Fruit fly (Drosophila melanogaster) whole organism, embryonic: ENCODE measurements around the gene Hsp67Ba.
A peak's percentile ranks its signal among the peaks of the same experiment; 100 is the strongest.

Experiments
- CG10366 ChIP-seq: fragments of 200-800 bp; sonication (Bioruptor generic); IDR thresholded peaks from 2 replicates; pipeline ENCODE4 v1.3.6; 2022; ENCODE audit warnings: missing biosample characterization, missing genetic modification characterization
- CG11695 ChIP-seq: fragments of 200-800 bp; sonication (Bioruptor generic); IDR thresholded peaks from 3 replicates; pipeline ENCODE4 v1.3.6; 2022; ENCODE audit warnings: missing biosample characterization, missing genetic modification characterization
- CG12299 ChIP-seq: fragments of 200-800 bp; sonication (Bioruptor generic); optimal IDR thresholded peaks from 2 replicates; lab custom pipeline; 2018; ENCODE audit warnings: missing biosample characterization, mild to moderate bottlenecking, missing genetic modification characterization
- CG13894 ChIP-seq: fragments of 200-800 bp; sonication (Bioruptor generic); optimal IDR thresholded peaks from 3 replicates; lab custom pipeline; 2018; ENCODE audit warnings: missing biosample characterization, mild to moderate bottlenecking, missing genetic modification characterization, moderate library complexity
- CG14441 ChIP-seq: fragments of 200-800 bp; sonication (Bioruptor generic); IDR thresholded peaks from 2 replicates; pipeline ENCODE4 v1.3.6; 2022; ENCODE audit warnings: missing biosample characterization, missing genetic modification characterization
- CG17328 ChIP-seq: fragments of 200-800 bp; sonication (Bioruptor generic); IDR thresholded peaks from 2 replicates; pipeline ENCODE4 v1.3.6; 2022; ENCODE audit warnings: missing biosample characterization, missing genetic modification characterization
- CG18764 ChIP-seq: fragments of 200-800 bp; sonication (Bioruptor generic); optimal IDR thresholded peaks from 3 replicates; lab custom pipeline; 2016; ENCODE audit warnings: missing biosample characterization, missing genetic modification characterization
- CG31441 ChIP-seq: fragments of 200-800 bp; sonication (Bioruptor generic); IDR thresholded peaks from 2 replicates; pipeline ENCODE4 v1.3.6; 2022; ENCODE audit warnings: missing biosample characterization, missing genetic modification characterization
- CG3163 ChIP-seq: fragments of 200-800 bp; sonication (Bioruptor generic); optimal IDR thresholded peaks from 3 replicates; lab custom pipeline; 2016; ENCODE audit warnings: missing biosample characterization, missing genetic modification characterization
- CG32532 ChIP-seq: fragments of 200-800 bp; sonication (Bioruptor generic); IDR thresholded peaks from 2 replicates; pipeline ENCODE4 v1.3.6; 2022; ENCODE audit warnings: missing biosample characterization, missing genetic modification characterization
- CG34376 ChIP-seq: fragments of 200-800 bp; sonication (Bioruptor generic); optimal IDR thresholded peaks from 2 replicates; lab custom pipeline; 2018; ENCODE audit warnings: missing biosample characterization, mild to moderate bottlenecking, missing genetic modification characterization
- CG34422 ChIP-seq: fragments of 200-800 bp; sonication (Bioruptor generic); IDR thresholded peaks from 3 replicates; pipeline ENCODE4 v1.3.6; 2022; ENCODE audit warnings: missing biosample characterization, missing genetic modification characterization
- CG5953 ChIP-seq: fragments of 200-800 bp; sonication (Bioruptor generic); IDR thresholded peaks from 2 replicates; pipeline ENCODE4 v1.3.6; 2022; ENCODE audit warnings: missing biosample characterization, missing genetic modification characterization
- CG6272 ChIP-seq: fragments of 200-800 bp; sonication (Bioruptor generic); IDR thresholded peaks from 2 replicates; pipeline ENCODE4 v1.3.6; 2022; ENCODE audit warnings: missing biosample characterization, missing genetic modification characterization
- CG8359 ChIP-seq: fragments of 200-800 bp; sonication (Bioruptor generic); optimal IDR thresholded peaks from 2 replicates; lab custom pipeline; 2017; ENCODE audit warnings: missing biosample characterization, mild to moderate bottlenecking, missing genetic modification characterization, borderline replicate concordance
- CkIIα-i1 ChIP-seq: fragments of 200-800 bp; sonication (Bioruptor generic); IDR thresholded peaks from 2 replicates; pipeline ENCODE4 v1.3.6; 2022; ENCODE audit warnings: missing biosample characterization, missing genetic modification characterization
- ERR ChIP-seq: fragments of 200-800 bp; sonication (Bioruptor generic); optimal IDR thresholded peaks from 2 replicates; lab custom pipeline; 2016; ENCODE audit warnings: missing biosample characterization, missing genetic modification characterization
- Ets65A ChIP-seq: fragments of 200-800 bp; sonication (Bioruptor generic); peaks from one replicate; lab custom pipeline; 2016; ENCODE audit warnings: missing biosample characterization, missing genetic modification characterization
- HHEX ChIP-seq: fragments of 200-800 bp; sonication (Bioruptor generic); optimal IDR thresholded peaks from 3 replicates; lab custom pipeline; 2017; ENCODE audit warnings: missing biosample characterization, mild to moderate bottlenecking, missing genetic modification characterization, missing genetic modification reagents
- HLH3B ChIP-seq: fragments of 200-800 bp; sonication (Bioruptor generic); IDR thresholded peaks from 2 replicates; pipeline ENCODE4 v1.3.6; 2022; ENCODE audit warnings: missing biosample characterization, missing genetic modification characterization
- Kr ChIP-seq: fragments of 200-800 bp; sonication (Bioruptor generic); optimal IDR thresholded peaks from 2 replicates; lab custom pipeline; 2017; ENCODE audit warnings: missing biosample characterization, mild to moderate bottlenecking, missing genetic modification characterization
- Mad ChIP-seq: fragments of 200-800 bp; sonication (Bioruptor generic); optimal IDR thresholded peaks from 2 replicates; lab custom pipeline; 2016; ENCODE audit warnings: missing biosample characterization, missing genetic modification characterization
- Max ChIP-seq: fragments of 200-800 bp; sonication (Bioruptor generic); optimal IDR thresholded peaks from 2 replicates; lab custom pipeline; 2016; ENCODE audit warnings: missing biosample characterization, mild to moderate bottlenecking, missing genetic modification characterization
- Med ChIP-seq: fragments of 200-800 bp; sonication (Bioruptor generic); peaks from one replicate; lab custom pipeline; 2016; ENCODE audit warnings: missing biosample characterization, missing genetic modification characterization, mild to moderate bottlenecking, inconsistent platforms, moderate library complexity
- Optix ChIP-seq: fragments of 200-800 bp; sonication (Bioruptor generic); IDR thresholded peaks from 3 replicates; pipeline ENCODE4 v1.3.6; 2022; ENCODE audit warnings: missing biosample characterization, missing genetic modification characterization
- Pdp1 ChIP-seq, 2 experiments: fragments of 200-800 bp; sonication (Bioruptor generic); optimal IDR thresholded peaks; 3 replicates each; lab custom pipeline; 2016; ENCODE audit warnings: missing biosample characterization in 2 of 2, missing genetic modification characterization in 2 of 2, mild to moderate bottlenecking in 1 of 2, moderate library complexity in 1 of 2
- Sox102F ChIP-seq: fragments of 200-800 bp; sonication (Bioruptor generic); optimal IDR thresholded peaks from 2 replicates; lab custom pipeline; 2018; ENCODE audit warnings: missing biosample characterization, mild to moderate bottlenecking, missing genetic modification characterization, moderate library complexity
- ab ChIP-seq: fragments of 200-800 bp; sonication (Bioruptor generic); optimal IDR thresholded peaks from 2 replicates; lab custom pipeline; 2016; ENCODE audit warnings: missing biosample characterization, missing genetic modification characterization
- ap ChIP-seq: fragments of 200-800 bp; sonication (Bioruptor generic); IDR thresholded peaks from 2 replicates; pipeline ENCODE4 v1.3.6; 2022; ENCODE audit warnings: missing biosample characterization, missing genetic modification characterization
- ase ChIP-seq: fragments of 200-800 bp; sonication (Bioruptor generic); IDR thresholded peaks from 3 replicates; pipeline ENCODE4 v1.3.6; 2022; ENCODE audit warnings: missing biosample characterization, missing genetic modification characterization
- bigmax ChIP-seq: fragments of 200-800 bp; sonication (Bioruptor generic); optimal IDR thresholded peaks from 2 replicates; lab custom pipeline; 2018; ENCODE audit warnings: missing biosample characterization, mild to moderate bottlenecking, missing genetic modification characterization
- chm ChIP-seq: fragments of 200-800 bp; sonication (Bioruptor generic); IDR thresholded peaks from 2 replicates; pipeline ENCODE4 v1.3.6; 2022; ENCODE audit warnings: missing biosample characterization, missing genetic modification characterization
- ci ChIP-seq: fragments of 200-800 bp; sonication (Bioruptor generic); IDR thresholded peaks from 3 replicates; pipeline ENCODE4 v1.3.6; 2022; ENCODE audit warnings: missing biosample characterization, missing genetic modification characterization
- dmrt11E ChIP-seq: fragments of 200-800 bp; sonication (Bioruptor generic); optimal IDR thresholded peaks from 3 replicates; lab custom pipeline; 2018; ENCODE audit warnings: missing biosample characterization, mild to moderate bottlenecking, missing genetic modification characterization, moderate library complexity
- hkb ChIP-seq, 2 experiments: fragments of 200-800 bp in 1 of 2; fragments of >200 bp in 1 of 2; sonication (Bioruptor generic) in 1 of 2; IDR thresholded peaks in 1 of 2; optimal IDR thresholded peaks in 1 of 2; 2 replicates each; pipeline versions ENCODE4 v1.3.6 to Lab custom; 2017 to 2022; ENCODE audit warnings: missing biosample characterization in 1 of 2, missing genetic modification characterization in 1 of 2
- klu ChIP-seq: fragments of 200-800 bp; sonication (Bioruptor generic); IDR thresholded peaks from 2 replicates; pipeline ENCODE4 v1.3.6; 2022; ENCODE audit warnings: missing biosample characterization, missing genetic modification characterization
- lmd ChIP-seq: fragments of 200-800 bp; sonication (Bioruptor generic); IDR thresholded peaks from 2 replicates; pipeline ENCODE4 v1.3.6; 2022; ENCODE audit warnings: missing biosample characterization, missing genetic modification characterization
- luna ChIP-seq: fragments of 200-800 bp; sonication (Bioruptor generic); optimal IDR thresholded peaks from 2 replicates; lab custom pipeline; 2016; ENCODE audit warnings: missing biosample characterization, missing genetic modification characterization
- pan ChIP-seq, 4 experiments: fragments of >200 bp in 3 of 4; fragments of 200-800 bp in 1 of 4; sonication (Bioruptor generic) in 1 of 4; optimal IDR thresholded peaks in 3 of 4; IDR thresholded peaks in 1 of 4; 2 replicates each; pipeline versions ENCODE4 v1.3.6 to Lab custom; 2017 to 2022; ENCODE audit warnings: missing biosample characterization in 2 of 4, missing genetic modification characterization in 2 of 4, mixed read lengths in 1 of 4
- prd ChIP-seq, 3 experiments: fragments of >200 bp in 2 of 3; fragments of 200-800 bp in 1 of 3; sonication (Bioruptor generic) in 1 of 3; optimal IDR thresholded peaks in 2 of 3; IDR thresholded peaks in 1 of 3; 2 replicates in 2 of 3; 3 replicates in 1 of 3; pipeline versions ENCODE4 v1.3.6 to Lab custom; 2017 to 2022; ENCODE audit warnings: missing biosample characterization in 1 of 3, missing genetic modification characterization in 1 of 3
- ranshi ChIP-seq: fragments of 200-800 bp; sonication (Bioruptor generic); IDR thresholded peaks from 2 replicates; pipeline ENCODE4 v1.3.6; 2022; ENCODE audit warnings: missing biosample characterization, missing genetic modification characterization
- row ChIP-seq: fragments of 200-800 bp; sonication (Bioruptor generic); IDR thresholded peaks from 3 replicates; pipeline ENCODE4 v1.3.6; 2022; ENCODE audit warnings: missing biosample characterization, missing genetic modification characterization
- seq ChIP-seq: fragments of 200-800 bp; sonication (Bioruptor generic); IDR thresholded peaks from 2 replicates; pipeline ENCODE4 v1.3.6; 2022; ENCODE audit warnings: missing biosample characterization, missing genetic modification characterization
- sisA ChIP-seq: fragments of 200-800 bp; sonication (Bioruptor generic); IDR thresholded peaks from 2 replicates; pipeline ENCODE4 v1.3.6; 2022; ENCODE audit warnings: missing biosample characterization, missing genetic modification characterization
- sob ChIP-seq: fragments of 200-800 bp; sonication (Bioruptor generic); IDR thresholded peaks from 2 replicates; pipeline ENCODE4 v1.3.6; 2022; ENCODE audit warnings: missing biosample characterization, missing genetic modification characterization
- sr ChIP-seq: fragments of 200-800 bp; sonication (Bioruptor generic); IDR thresholded peaks from 3 replicates; pipeline ENCODE4 v1.3.6; 2022; ENCODE audit warnings: missing biosample characterization, missing genetic modification characterization
- trem ChIP-seq: fragments of 200-800 bp; optimal IDR thresholded peaks from 3 replicates; lab custom pipeline; 2019; ENCODE audit warnings: missing biosample characterization, mild to moderate bottlenecking, missing genetic modification characterization, moderate library complexity
- ttk ChIP-seq: fragments of 200-800 bp; sonication (Bioruptor generic); IDR thresholded peaks from 2 replicates; pipeline ENCODE4 v2.1.2; 2022; ENCODE audit warnings: missing biosample characterization, missing genetic modification characterization
- vvl ChIP-seq: fragments of 200-800 bp; sonication (Bioruptor generic); IDR thresholded peaks from 2 replicates; pipeline ENCODE4 v1.3.6; 2022; ENCODE audit warnings: missing biosample characterization, missing genetic modification characterization

The Hsp67Ba gene

dm6 chr3L:9419328-9419727 lies 40.0 kb upstream of the Hsp67Ba start (continued):
- TF ChIP-seq klu (0 out of 2 replicates have a peak, but pooled peaks have one; percentile 28), dmrt11E (tag; lab: Kevin White, UChicago) (no peak), Max (GFP tag; lab: Kevin White, UChicago) (no peak), ttk (GFP tag; lab: Robert Waterston, UW) (0 out of 2 replicates have a peak, but pooled peaks have one; percentile 5), seq (GFP tag; lab: Robert Waterston, UW) (no peak), Mad (GFP tag; lab: Kevin White, UChicago) (no peak), vvl (peak; percentile 46; the same call in 1 of the 2 replicates), CG12299 (tag; lab: Kevin White, UChicago) (no peak), bigmax (GFP tag; lab: Kevin White, UChicago) (no peak), CG32532 (GFP tag; lab: Robert Waterston, UW) (0 out of 2 replicates have a peak, but pooled peaks have one; percentile 9), CG34422 (0 out of 3 replicates have a peak, but pooled peaks have one; percentile 26), CkIIα-i1 (GFP tag; lab: Robert Waterston, UW) (no peak), CG6272 (GFP tag; lab: Robert Waterston, UW) (no peak), Ets65A (no peak), ap (0 out of 2 replicates have a peak, but pooled peaks have one; percentile 35), CG17328 (GFP tag; lab: Robert Waterston, UW) (0 out of 2 replicates have a peak, but pooled peaks have one; percentile 33), Optix (GFP tag; lab: Robert Waterston, UW) (0 out of 3 replicates have a peak, but pooled peaks have one; percentile 33), CG3163 (GFP tag; lab: Kevin White, UChicago) (no peak), CG10366 (GFP tag; lab: Robert Waterston, UW) (peak; percentile 54), sr (0 out of 3 replicates have a peak, but pooled peaks have one; percentile 25), sob (no peak), CG34376 (GFP tag; lab: Kevin White, UChicago) (no peak), Kr (GFP tag; lab: Kevin White, UChicago) (no peak), sisA (GFP tag; lab: Robert Waterston, UW) (peak; percentile 32; the same call in 1 of the 2 replicates), pan (optimal IDR thresholded peaks at IDR 0.05; lab: Kevin White, UChicago) (no peak), pan (GFP tag; optimal IDR thresholded peaks at IDR 0.05 in 1 of 2, IDR thresholded peaks at IDR 0.05 in 1 of 2) (peak in 1 of 2 experiments; percentile 64), trem (tag; lab: Kevin White, UChicago) (no peak), prd (optimal IDR thresholded peaks at IDR 0.05; lab: Kevin White, UChicago) (no peak), prd (GFP tag; IDR thresholded peaks at IDR 0.05; lab: Robert Waterston, UW) (peak; percentile 33; the same call in 1 of the 3 replicates), chm (GFP tag; lab: Robert Waterston, UW) (0 out of 2 replicates have a peak, but pooled peaks have one; percentile 16), HHEX (GFP tag; lab: Kevin White, UChicago) (no peak), CG14441 (peak; percentile 40), ab (GFP tag; lab: Kevin White, UChicago) (no peak), ase (GFP tag; lab: Robert Waterston, UW) (0 out of 3 replicates have a peak, but pooled peaks have one; percentile 10), hkb (optimal IDR thresholded peaks at IDR 0.05; lab: Kevin White, UChicago) (no peak), hkb (GFP tag; IDR thresholded peaks at IDR 0.05; lab: Robert Waterston, UW) (0 out of 2 replicates have a peak, but pooled peaks have one; percentile 21), CG11695 (GFP tag; lab: Robert Waterston, UW) (peak; percentile 40; the same call in 1 of the 3 replicates), ERR (no peak), Sox102F (GFP tag; lab: Kevin White, UChicago) (peak; percentile 25), CG5953 (0 out of 2 replicates have a peak, but pooled peaks have one; percentile 50), CG8359 (GFP tag; lab: Kevin White, UChicago) (no peak), Med (peak; percentile 47), CG13894 (tag; lab: Kevin White, UChicago) (no peak), ci (GFP tag; lab: Robert Waterston, UW) (peak; percentile 65; the same call in 2 of the 3 replicates), ranshi (GFP tag; lab: Robert Waterston, UW) (0 out of 2 replicates have a peak, but pooled peaks have one; percentile 16), row (GFP tag; lab: Robert Waterston, UW) (0 out of 3 replicates have a peak, but pooled peaks have one; percentile 23), CG31441 (GFP tag; lab: Robert Waterston, UW) (no peak), HLH3B (0 out of 2 replicates have a peak, but pooled peaks have one; percentile 6), luna (GFP tag; lab: Kevin White, UChicago) (no peak), Pdp1 (GFP tag; optimal IDR thresholded peaks at IDR 0.05; lab: Kevin White, UChicago) (peak in 1 of 2 experiments; percentile 71), lmd (GFP tag; lab: Robert Waterston, UW) (peak; percentile 11; the same call in 1 of the 2 replicates), CG18764 (no peak)
